Worm (Caenorhabditis elegans): ENCODE results near the gene srbc-40.
A peak's percentile ranks its signal among the peaks of the same experiment; 100 is the strongest.

Gene srbc-40

ce11 chrV:752679-753333, 33.2 kb upstream of the srbc-40 start, which contains the start of the genes str-262 and srp-1:
Gene str-262 (minus strand): TSS chrV:752779.
Gene srp-1 (plus strand): TSS chrV:753283.
- TF ChIP-seq elt-3 (tag; optimal IDR thresholded peaks at IDR 0.05): no peak

- no peak for TF ChIP-seq unc-30 (tag; optimal IDR thresholded peaks at IDR 0.05)
- no peak for TF ChIP-seq ztf-4 (tag; optimal IDR thresholded peaks at IDR 0.05)
- no peak for TF ChIP-seq efl-1 (optimal IDR thresholded peaks at IDR 0.05)
- no peak for TF ChIP-seq efl-1 (GFP tag; optimal IDR thresholded peaks at IDR 0.05 in 1 of 2)
- no peak for TF ChIP-seq pqm-1 (tag; optimal IDR thresholded peaks at IDR 0.05)
- no peak for TF ChIP-seq ets-5 (GFP tag; IDR thresholded peaks at IDR 0.05)
- TF ChIP-seq nhr-90 (tag; optimal IDR thresholded peaks at IDR 0.05; ENCODE audit: poor library complexity): no peak
- no peak for TF ChIP-seq skn-1 (tag; optimal IDR thresholded peaks at IDR 0.05)
- no peak for TF ChIP-seq fkh-8 (tag; optimal IDR thresholded peaks at IDR 0.05)
- no peak for TF ChIP-seq pag-3 (tag; optimal IDR thresholded peaks at IDR 0.05; ENCODE audit: borderline replicate concordance, insufficient read depth)
- TF ChIP-seq grh-1 (GFP tag; IDR thresholded peaks at IDR 0.05): no peak
- TF ChIP-seq sup-37 (GFP tag; optimal IDR thresholded peaks at IDR 0.05): no peak
- TF ChIP-seq lin-13 (GFP tag; optimal IDR thresholded peaks at IDR 0.05): no peak
- TF ChIP-seq lin-39 (tag; optimal IDR thresholded peaks at IDR 0.05): no peak
- TF ChIP-seq nhr-77 (tag; optimal IDR thresholded peaks at IDR 0.05): no peak
- TF ChIP-seq nhr-11 (tag; optimal IDR thresholded peaks at IDR 0.05): no peak
- TF ChIP-seq ceh-90 (tag; optimal IDR thresholded peaks at IDR 0.05): no peak
- TF ChIP-seq zip-4 (GFP tag; optimal IDR thresholded peaks at IDR 0.05): no peak
- TF ChIP-seq C16A3.4 (tag; optimal IDR thresholded peaks at IDR 0.05): no peak
These were observed 28.4 kb upstream of the srbc-40 start, which contains the start of gene sri-4 for ce11 chrV:748044-748443. Gene sri-4 (plus strand): TSS chrV:748344.

- no peak for TF ChIP-seq lin-14 (GFP tag; optimal IDR thresholded peaks at IDR 0.05)
These were observed 23.7 kb upstream of the srbc-40 start, which contains the start of gene str-134 for ce11 chrV:743348-743747. Gene str-134 (plus strand): TSS chrV:743648.

- TF ChIP-seq alr-1 (tag; optimal IDR thresholded peaks at IDR 0.05; ENCODE audit: borderline replicate concordance) (no peak), efl-3 (GFP tag; optimal IDR thresholded peaks at IDR 0.05) (no peak), unc-130 (tag; optimal IDR thresholded peaks at IDR 0.05) (no peak), efl-1 (optimal IDR thresholded peaks at IDR 0.05) (no peak), efl-1 (GFP tag; optimal IDR thresholded peaks at IDR 0.05 in 1 of 2) (peak in 1 of 2 experiments; percentile 32), ceh-82 (tag; optimal IDR thresholded peaks at IDR 0.05) (no peak)
These were observed 22.2 kb upstream of the srbc-40 start, which contains the start of gene C05E4.7 for ce11 chrV:741820-742219. Gene C05E4.7 (plus strand): TSS chrV:742120.

- no peak for TF ChIP-seq mab-9 (GFP tag; IDR thresholded peaks at IDR 0.05)
- no peak for TF ChIP-seq lsy-2 (tag; optimal IDR thresholded peaks at IDR 0.05)
- TF ChIP-seq jun-1 (tag; optimal IDR thresholded peaks at IDR 0.05): no peak
- no peak for TF ChIP-seq pqm-1 (tag; optimal IDR thresholded peaks at IDR 0.05)
- no peak for TF ChIP-seq lin-14 (GFP tag; optimal IDR thresholded peaks at IDR 0.05)
- no peak for TF ChIP-seq dpl-1 (GFP tag; optimal IDR thresholded peaks at IDR 0.05)
- TF ChIP-seq vab-15 (tag; optimal IDR thresholded peaks at IDR 0.05): no peak
- no peak for TF ChIP-seq C16A3.4 (tag; optimal IDR thresholded peaks at IDR 0.05)
- no peak for TF ChIP-seq nhr-77 (tag; optimal IDR thresholded peaks at IDR 0.05)
- no peak for TF ChIP-seq skn-1 (tag; optimal IDR thresholded peaks at IDR 0.05)
- TF ChIP-seq egl-27 (tag; optimal IDR thresholded peaks at IDR 0.05): no peak
- TF ChIP-seq unc-86 (tag; optimal IDR thresholded peaks at IDR 0.05): no peak
- TF ChIP-seq sup-37 (GFP tag; optimal IDR thresholded peaks at IDR 0.05): no peak
- TF ChIP-seq hlh-4 (tag; optimal IDR thresholded peaks at IDR 0.05): no peak
- no peak for TF ChIP-seq nhr-71 (tag; optimal IDR thresholded peaks at IDR 0.05)
- TF ChIP-seq nhr-85 (tag): no peak
These were observed 19.1 kb upstream of the srbc-40 start, which contains the start of gene srj-24 for ce11 chrV:738770-739169. Gene srj-24 (minus strand): TSS chrV:738870.

Measured in whole organism, L1 larva.